Fruit fly (Drosophila melanogaster) whole organism, embryonic: ENCODE data around the gene SrpRbeta.

ENCODE experiments used
- Awh ChIP-seq: fragments of 200-800 bp; sonication (Bioruptor generic); IDR thresholded peaks from 2 replicates; pipeline ENCODE4, ENCODE4 v1.3.6; 2022; ENCODE audit warnings: missing biosample characterization, missing genetic modification characterization
- CG10147 ChIP-seq: fragments of 200-800 bp; sonication (Bioruptor generic); optimal IDR thresholded peaks from 2 replicates; lab custom pipeline; 2019; ENCODE audit warnings: missing biosample characterization, mild to moderate bottlenecking, missing genetic modification characterization, moderate library complexity
- CG1024 ChIP-seq: fragments of 200-800 bp; sonication (Bioruptor generic); IDR thresholded peaks from 2 replicates; pipeline ENCODE4 v1.3.6; 2022; ENCODE audit warnings: missing biosample characterization, missing genetic modification characterization
- CG12071 ChIP-seq: fragments of 200-800 bp; sonication (Bioruptor generic); optimal IDR thresholded peaks from 3 replicates; lab custom pipeline; 2018; ENCODE audit warnings: missing biosample characterization, mild to moderate bottlenecking, missing genetic modification characterization
- CG15479 ChIP-seq: fragments of 200-800 bp; sonication (Bioruptor generic); optimal IDR thresholded peaks from 3 replicates; lab custom pipeline; 2019; ENCODE audit warnings: missing biosample characterization, mild to moderate bottlenecking, missing genetic modification characterization, moderate library complexity
- CG17912 ChIP-seq: fragments of 200-800 bp; sonication (Bioruptor generic); optimal IDR thresholded peaks from 2 replicates; lab custom pipeline; 2018; ENCODE audit warnings: missing biosample characterization, mild to moderate bottlenecking, missing genetic modification characterization
- CG2875 ChIP-seq: fragments of 200-800 bp; sonication (Bioruptor generic); optimal IDR thresholded peaks from 2 replicates; lab custom pipeline; 2017; ENCODE audit warnings: missing biosample characterization, mild to moderate bottlenecking, missing genetic modification characterization, missing genetic modification reagents
- CG33213 ChIP-seq: fragments of 200-800 bp; sonication (Bioruptor generic); optimal IDR thresholded peaks from 3 replicates; lab custom pipeline; 2016; ENCODE audit warnings: missing biosample characterization, missing genetic modification characterization
- CG42726 ChIP-seq: fragments of 200-800 bp; sonication (Bioruptor generic); IDR thresholded peaks from 2 replicates; pipeline ENCODE4 v1.3.6; 2022; ENCODE audit warnings: missing biosample characterization, missing genetic modification characterization; ENCODE audit not compliant: partially characterized antibody
- CG4282 ChIP-seq: fragments of 200-800 bp; sonication (Bioruptor generic); optimal IDR thresholded peaks from 2 replicates; lab custom pipeline; 2016; ENCODE audit warnings: missing biosample characterization, missing genetic modification characterization
- CG4424 ChIP-seq: fragments of 200-800 bp; sonication (Bioruptor generic); optimal IDR thresholded peaks from 3 replicates; lab custom pipeline; 2016; ENCODE audit warnings: missing biosample characterization, missing genetic modification characterization
- CG6175 ChIP-seq: fragments of 200-800 bp; sonication (Bioruptor generic); IDR thresholded peaks from 3 replicates; pipeline ENCODE4 v1.3.6; 2022; ENCODE audit warnings: missing biosample characterization, missing genetic modification characterization
- CG6813 ChIP-seq: fragments of 200-800 bp; sonication (Bioruptor generic); optimal IDR thresholded peaks from 2 replicates; lab custom pipeline; 2017; ENCODE audit warnings: missing biosample characterization, missing genetic modification characterization, mild to moderate bottlenecking, moderate library complexity, missing genetic modification reagents
- CG7987 ChIP-seq: fragments of 200-800 bp; sonication (Bioruptor generic); optimal IDR thresholded peaks from 2 replicates; lab custom pipeline; 2018; ENCODE audit warnings: missing biosample characterization, mild to moderate bottlenecking, missing genetic modification characterization, moderate library complexity
- CG8281 ChIP-seq: fragments of 200-800 bp; sonication (Bioruptor generic); optimal IDR thresholded peaks from 2 replicates; lab custom pipeline; 2018; ENCODE audit warnings: missing biosample characterization, mild to moderate bottlenecking, missing genetic modification characterization, moderate library complexity
- D ChIP-seq, 2 experiments: fragments of 200-800 bp in 1 of 2; fragments of >200 bp in 1 of 2; sonication (Bioruptor generic) in 1 of 2; optimal IDR thresholded peaks; 2 replicates in 1 of 2; 3 replicates in 1 of 2; lab custom pipeline; 2017; ENCODE audit warnings: mild to moderate bottlenecking in 1 of 2, missing biosample characterization in 1 of 2, missing genetic modification characterization in 1 of 2, missing genetic modification reagents in 1 of 2
- Doc2 ChIP-seq: fragments of 200-800 bp; sonication (Bioruptor generic); IDR thresholded peaks from 2 replicates; pipeline ENCODE4 v1.3.6; 2022; ENCODE audit warnings: missing biosample characterization, missing genetic modification characterization
- Eip74EF ChIP-seq, 2 experiments: fragments of 200-800 bp in 1 of 2; fragments of >200 bp in 1 of 2; sonication (Bioruptor generic) in 1 of 2; optimal IDR thresholded peaks; 2 replicates each; lab custom pipeline; 2017 to 2019; ENCODE audit warnings: missing biosample characterization in 2 of 2, missing genetic modification characterization in 2 of 2, mild to moderate bottlenecking in 1 of 2, moderate library complexity in 1 of 2
- HLHmδ ChIP-seq: fragments of 200-800 bp; sonication (Bioruptor generic); optimal IDR thresholded peaks from 2 replicates; lab custom pipeline; 2018; ENCODE audit warnings: missing biosample characterization, mild to moderate bottlenecking, missing genetic modification characterization, moderate library complexity
- Hey ChIP-seq: fragments of 200-800 bp; sonication (Bioruptor generic); optimal IDR thresholded peaks from 3 replicates; lab custom pipeline; 2018; ENCODE audit warnings: missing biosample characterization, mild to moderate bottlenecking, missing genetic modification characterization
- Hr51 ChIP-seq, 2 experiments: fragments of 200-800 bp; sonication (Bioruptor generic); optimal IDR thresholded peaks; 2 replicates in 1 of 2; 3 replicates in 1 of 2; lab custom pipeline; 2016 to 2018; ENCODE audit warnings: missing biosample characterization in 2 of 2, missing genetic modification characterization in 2 of 2, mild to moderate bottlenecking in 1 of 2, moderate library complexity in 1 of 2
- Hr78 ChIP-seq, 2 experiments: fragments of 200-800 bp in 1 of 2; fragments of >200 bp in 1 of 2; sonication (Bioruptor generic) in 1 of 2; optimal IDR thresholded peaks; 2 replicates each; lab custom pipeline; 2017 to 2019; ENCODE audit warnings: missing biosample characterization in 2 of 2, missing genetic modification characterization in 2 of 2, mild to moderate bottlenecking in 1 of 2, moderate library complexity in 1 of 2
- Lpt ChIP-seq: fragments of >200 bp; optimal IDR thresholded peaks from 2 replicates; lab custom pipeline; 2018; ENCODE audit warnings: missing biosample characterization, missing genetic modification characterization
- NFAT ChIP-seq: fragments of 200-800 bp; sonication (Bioruptor generic); IDR thresholded peaks from 2 replicates; pipeline ENCODE4 v1.3.6; 2022; ENCODE audit warnings: missing biosample characterization, missing genetic modification characterization
- Rx ChIP-seq: fragments of 200-800 bp; sonication (Bioruptor generic); IDR thresholded peaks from 2 replicates; pipeline ENCODE4 v1.3.6; 2022; ENCODE audit warnings: missing biosample characterization, missing genetic modification characterization
- Scr ChIP-seq: fragments of 200-800 bp; sonication (Bioruptor generic); IDR thresholded peaks from 2 replicates; pipeline ENCODE4 v1.3.6; 2022; ENCODE audit warnings: missing biosample characterization, missing genetic modification characterization; ENCODE audit not compliant: partially characterized antibody
- Six4 ChIP-seq: fragments of 200-800 bp; sonication (Bioruptor generic); optimal IDR thresholded peaks from 2 replicates; lab custom pipeline; 2016; ENCODE audit warnings: missing biosample characterization, missing genetic modification characterization
- ab ChIP-seq: fragments of 200-800 bp; sonication (Bioruptor generic); optimal IDR thresholded peaks from 2 replicates; lab custom pipeline; 2016; ENCODE audit warnings: missing biosample characterization, missing genetic modification characterization
- chinmo ChIP-seq: fragments of 200-800 bp; sonication (Bioruptor generic); IDR thresholded peaks from 4 replicates; pipeline ENCODE4 v1.3.6; 2022; ENCODE audit warnings: missing biosample characterization, missing genetic modification characterization; ENCODE audit not compliant: partially characterized antibody
- ci ChIP-seq: fragments of 200-800 bp; sonication (Bioruptor generic); IDR thresholded peaks from 3 replicates; pipeline ENCODE4 v1.3.6; 2022; ENCODE audit warnings: missing biosample characterization, missing genetic modification characterization
- crp ChIP-seq, 2 experiments: fragments of 200-800 bp; sonication (Bioruptor generic); optimal IDR thresholded peaks; 2 replicates in 1 of 2; 3 replicates in 1 of 2; lab custom pipeline; 2017; ENCODE audit warnings: missing biosample characterization in 2 of 2, missing genetic modification characterization in 2 of 2, mild to moderate bottlenecking in 1 of 2, moderate library complexity in 1 of 2
- cwo ChIP-seq: fragments of 200-800 bp; sonication (Bioruptor generic); optimal IDR thresholded peaks from 3 replicates; lab custom pipeline; 2017; ENCODE audit warnings: missing biosample characterization, missing genetic modification characterization, mild to moderate bottlenecking, moderate library complexity, missing genetic modification reagents
- dimm ChIP-seq: fragments of 200-800 bp; sonication (Bioruptor generic); IDR thresholded peaks from 2 replicates; pipeline ENCODE4 v1.3.6; 2022; ENCODE audit warnings: missing biosample characterization, missing genetic modification characterization
- ftz-f1 ChIP-seq: fragments of 200-800 bp; sonication (Bioruptor generic); optimal IDR thresholded peaks from 2 replicates; lab custom pipeline; 2016; ENCODE audit warnings: missing biosample characterization, missing genetic modification characterization
- gro ChIP-seq: fragments of 200-800 bp; sonication (Bioruptor generic); optimal IDR thresholded peaks from 2 replicates; lab custom pipeline; 2016; ENCODE audit warnings: missing biosample characterization, missing genetic modification characterization
- gsb ChIP-seq: fragments of 200-800 bp; sonication (Bioruptor generic); IDR thresholded peaks from 2 replicates; pipeline ENCODE4 v1.3.6; 2022; ENCODE audit warnings: missing biosample characterization, missing genetic modification characterization
- inv ChIP-seq: fragments of 200-800 bp; sonication (Bioruptor generic); IDR thresholded peaks from 2 replicates; pipeline ENCODE4 v1.3.6; 2022; ENCODE audit warnings: missing biosample characterization, missing genetic modification characterization; ENCODE audit not compliant: partially characterized antibody
- luna ChIP-seq: fragments of 200-800 bp; sonication (Bioruptor generic); optimal IDR thresholded peaks from 2 replicates; lab custom pipeline; 2016; ENCODE audit warnings: missing biosample characterization, missing genetic modification characterization
- mirr ChIP-seq: fragments of 200-800 bp; sonication (Bioruptor generic); optimal IDR thresholded peaks from 3 replicates; lab custom pipeline; 2018; ENCODE audit warnings: missing biosample characterization, mild to moderate bottlenecking, missing genetic modification characterization
- pita ChIP-seq: fragments of 200-800 bp; sonication (Bioruptor generic); optimal IDR thresholded peaks from 2 replicates; lab custom pipeline; 2017; ENCODE audit warnings: missing biosample characterization, mild to moderate bottlenecking, missing genetic modification characterization
- sd ChIP-seq: fragments of 200-800 bp; sonication (Bioruptor generic); optimal IDR thresholded peaks from 3 replicates; lab custom pipeline; 2018; ENCODE audit warnings: missing biosample characterization, mild to moderate bottlenecking, missing genetic modification characterization, moderate library complexity
- sens ChIP-seq: fragments of 200-800 bp; sonication (Bioruptor generic); peaks from one replicate; lab custom pipeline; 2016; ENCODE audit warnings: missing biosample characterization, missing genetic modification characterization
- sim ChIP-seq: fragments of 200-800 bp; sonication (Bioruptor generic); IDR thresholded peaks from 2 replicates; pipeline ENCODE4 v1.3.6; 2022; ENCODE audit warnings: missing biosample characterization, missing genetic modification characterization
- stc ChIP-seq: fragments of 200-800 bp; sonication (Bioruptor generic); IDR thresholded peaks from 2 replicates; pipeline ENCODE4 v1.3.6; 2022; ENCODE audit warnings: missing biosample characterization, missing genetic modification characterization
- sug ChIP-seq: fragments of 200-800 bp; optimal IDR thresholded peaks from 2 replicates; lab custom pipeline; 2019; ENCODE audit warnings: missing biosample characterization, mild to moderate bottlenecking, missing genetic modification characterization, moderate library complexity
- vvl ChIP-seq: fragments of 200-800 bp; sonication (Bioruptor generic); IDR thresholded peaks from 2 replicates; pipeline ENCODE4 v1.3.6; 2022; ENCODE audit warnings: missing biosample characterization, missing genetic modification characterization
- wdn ChIP-seq: fragments of 200-800 bp; sonication (Bioruptor generic); IDR thresholded peaks from 2 replicates; pipeline ENCODE4 v1.3.6; 2022; ENCODE audit warnings: missing biosample characterization, missing genetic modification characterization

SrpRbeta gene

dm6 chr3L:8700054-8700642 lies 19.9 kb downstream of the SrpRbeta start (continued):
- TF ChIP-seq D (optimal IDR thresholded peaks at IDR 0.05; lab: Kevin White, UChicago) (no peak), D (GFP tag; optimal IDR thresholded peaks at IDR 0.05; lab: Kevin White, UChicago) (no peak), cwo (peak; percentile 98), Hr51 (GFP tag; optimal IDR thresholded peaks at IDR 0.05; lab: Kevin White, UChicago) (no peak), sug (peak; percentile 99), NFAT (GFP tag; lab: Robert Waterston, UW) (peak; percentile 60; the same call in 1 of the 2 replicates), CG15479 (GFP tag; lab: Kevin White, UChicago) (peak; percentile 43), luna (GFP tag; lab: Kevin White, UChicago) (no peak), ci (GFP tag; lab: Robert Waterston, UW) (peak; percentile 29; the same call in 1 of the 3 replicates), Scr (GFP tag; lab: Robert Waterston, UW) (0 out of 2 replicates have a peak, but pooled peaks have one; percentile 18), mirr (GFP tag; lab: Kevin White, UChicago) (peak; percentile 93), CG2875 (GFP tag; lab: Kevin White, UChicago) (no peak), gro (peak; percentile 69), wdn (no peak), CG6175 (GFP tag; lab: Robert Waterston, UW) (peak; percentile 59; the same call in 1 of the 3 replicates), HLHmδ (GFP tag; lab: Kevin White, UChicago) (peak; percentile 25), Hey (tag; lab: Kevin White, UChicago) (peak; percentile 95), Hr78 (GFP tag; optimal IDR thresholded peaks at IDR 0.05; lab: Kevin White, UChicago) (peak in 1 of 2 experiments; percentile 88), ab (no peak), chinmo (GFP tag; lab: Robert Waterston, UW) (peak; percentile 43; the same call in 1 of the 4 replicates), sim (GFP tag; lab: Robert Waterston, UW) (no peak)

DNA sequence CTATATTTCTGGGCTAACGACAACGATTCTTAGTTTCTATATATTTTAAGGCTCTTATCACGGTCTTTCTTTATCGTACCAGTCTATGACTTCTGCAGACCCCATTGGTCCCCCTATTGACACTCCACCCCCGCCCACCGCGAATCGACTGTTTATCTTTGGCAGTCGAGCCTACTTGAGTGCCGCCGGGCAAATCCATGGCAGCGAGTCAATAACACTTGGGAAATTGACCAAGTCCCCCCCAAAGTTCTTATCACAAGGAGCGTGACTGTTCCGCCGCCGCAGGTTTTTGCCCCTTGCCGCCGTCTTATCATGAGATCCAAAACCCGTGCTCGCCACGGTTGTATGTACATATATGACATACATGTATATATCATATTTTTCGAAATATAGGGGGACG lies 20.4 kb downstream of the SrpRbeta start:
- TF ChIP-seq sens, result peak; percentile 48
- 0 out of 2 replicates have a peak, but pooled peaks have one; percentile 15 for TF ChIP-seq CG1024 (GFP tag; lab: Robert Waterston, UW)
- peak; percentile 73 for TF ChIP-seq CG7987 (GFP tag; lab: Kevin White, UChicago)
- TF ChIP-seq Lpt (GFP tag; lab: Kevin White, UChicago), result no peak
- no peak for TF ChIP-seq CG10147 (GFP tag; lab: Kevin White, UChicago)
- no peak for TF ChIP-seq CG15479 (GFP tag; lab: Kevin White, UChicago)
- peak; percentile 99 for TF ChIP-seq cwo
- TF ChIP-seq vvl (GFP tag; lab: Robert Waterston, UW), result peak; percentile 22; the same call in 1 of the 2 replicates
- TF ChIP-seq stc (GFP tag; lab: Robert Waterston, UW), result no peak
- TF ChIP-seq Eip74EF (GFP tag; optimal IDR thresholded peaks at IDR 0.05; lab: Kevin White, UChicago), result no peak
- TF ChIP-seq Doc2 (GFP tag; lab: Robert Waterston, UW), result no peak
- peak; percentile 60 for TF ChIP-seq ftz-f1 (GFP tag; lab: Kevin White, UChicago)
- no peak for TF ChIP-seq CG42726
- TF ChIP-seq CG33213 (GFP tag; lab: Kevin White, UChicago), result no peak
- TF ChIP-seq Six4 (GFP tag; lab: Kevin White, UChicago), result no peak
- 0 out of 2 replicates have a peak, but pooled peaks have one; percentile 32 for TF ChIP-seq Awh
- no peak for TF ChIP-seq CG4282 (GFP tag; lab: Kevin White, UChicago)
- no peak for TF ChIP-seq inv (GFP tag; lab: Robert Waterston, UW)
- no peak for TF ChIP-seq crp (GFP tag; optimal IDR thresholded peaks at IDR 0.05; lab: Kevin White, UChicago)
- no peak for TF ChIP-seq pita
- TF ChIP-seq CG17912 (GFP tag; lab: Kevin White, UChicago), result no peak
- TF ChIP-seq CG8281 (tag; lab: Kevin White, UChicago), result peak; percentile 56
- TF ChIP-seq CG6813 (GFP tag; lab: Kevin White, UChicago), result peak; percentile 54
- TF ChIP-seq dimm (GFP tag; lab: Robert Waterston, UW), result no peak
- no peak for TF ChIP-seq CG4424
- TF ChIP-seq Rx, result no peak
- TF ChIP-seq gsb, result no peak
- peak; percentile 5 for TF ChIP-seq sd
- TF ChIP-seq CG12071 (GFP tag; lab: Kevin White, UChicago), result no peak
